Worm (Caenorhabditis elegans) whole organism, L4 larva: ENCODE data around the gene C34E7.3.

Experiments used
- ama-1 ChIP-seq: fragments of 150-350 bp; optimal IDR thresholded peaks from 2 replicates; lab custom pipeline; 2014; ENCODE audit warnings: inconsistent platforms, mixed read lengths
- hmg-1.1 ChIP-seq: fragments of 200-800 bp; sonication (Bioruptor generic); IDR thresholded peaks from 2 replicates; pipeline ENCODE4 v1.3.6; 2022; ENCODE audit warnings: missing genetic modification reagents, missing genetic modification characterization, missing compliant biosample characterization
- lin-38 ChIP-seq: fragments of 200-800 bp; sonication (Bioruptor generic); IDR thresholded peaks from 2 replicates; pipeline ENCODE4 v1.3.6; 2022; ENCODE audit warnings: missing genetic modification reagents, missing genetic modification characterization, missing compliant biosample characterization
- nhr-11 ChIP-seq: fragments of 150-350 bp; optimal IDR thresholded peaks from 2 replicates; lab custom pipeline; 2014; ENCODE audit warnings: missing biosample characterization, missing genetic modification characterization
- nhr-28 ChIP-seq: fragments of 150-350 bp; optimal IDR thresholded peaks from 2 replicates; lab custom pipeline; 2014; ENCODE audit warnings: missing biosample characterization, missing genetic modification characterization
- nhr-76 ChIP-seq: fragments of 150-350 bp; optimal IDR thresholded peaks from 2 replicates; lab custom pipeline; 2014; ENCODE audit warnings: missing biosample characterization, missing genetic modification characterization
- pha-4 ChIP-seq, 2 experiments: fragments of 150-350 bp in 1 of 2; fragments of 200-800 bp in 1 of 2; sonication (Bioruptor generic) in 1 of 2; IDR thresholded peaks in 1 of 2; optimal IDR thresholded peaks in 1 of 2; 2 replicates each; pipeline versions ENCODE4 v1.3.6 to Lab custom; 2014 to 2022; ENCODE audit warnings: missing genetic modification characterization in 2 of 2, missing genetic modification reagents in 2 of 2, missing biosample characterization in 1 of 2, missing compliant biosample characterization in 1 of 2
- rbr-2 ChIP-seq: sonication (generic microtip); optimal IDR thresholded peaks from 2 replicates; lab custom pipeline; 2016; ENCODE audit warnings: missing genotype, missing genetic modification characterization, missing compliant biosample characterization
- unc-62 ChIP-seq, 3 experiments: fragments of 150-350 bp in 1 of 3; sonication (generic microtip); optimal IDR thresholded peaks in 2 of 3; peaks in 1 of 3; 1 replicate in 1 of 3; 2 replicates in 2 of 3; lab custom pipeline; 2014 to 2017; ENCODE audit warnings: missing biosample characterization in 3 of 3, missing genetic modification characterization in 3 of 3, missing genetic modification reagents in 3 of 3, missing genotype in 1 of 3

DNA sequence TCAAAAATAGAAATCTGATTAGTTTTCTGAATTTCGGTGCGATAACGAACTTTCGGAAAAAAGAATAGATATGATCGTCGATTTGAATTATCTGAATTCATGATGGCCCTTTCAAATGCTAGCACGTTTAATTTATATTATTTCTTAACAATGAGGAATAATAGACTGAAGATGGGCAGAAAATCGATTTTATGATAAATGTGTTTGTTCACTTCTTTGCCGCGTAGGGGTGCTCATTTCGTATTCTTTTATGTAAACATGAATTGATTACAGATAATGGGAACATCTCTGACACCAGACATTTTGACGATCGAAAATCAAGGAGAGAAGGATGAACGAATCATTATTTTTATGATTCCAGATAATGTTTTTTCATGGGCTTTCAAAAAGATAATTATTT, 47.4 kb downstream of the C34E7.3 start, which contains the start of gene F11C1.9:
- TF ChIP-seq nhr-11 (tag; lab: Kevin White, UChicago) (no peak), nhr-76 (tag; lab: Kevin White, UChicago) (no peak), ama-1 (lab: Kevin White, UChicago) (no peak), pha-4 (GFP tag; IDR thresholded peaks at IDR 0.05; lab: Robert Waterston, UW) (no peak), pha-4 (tag; optimal IDR thresholded peaks at IDR 0.05; lab: Kevin White, UChicago) (no peak), unc-62 (GFP tag; optimal IDR thresholded peaks at IDR 0.05 in 1 of 2; lab: Kevin White, UChicago) (no peak), unc-62 (tag; optimal IDR thresholded peaks at IDR 0.05; lab: Kevin White, UChicago) (no peak), lin-38 (GFP tag; lab: Robert Waterston, UW) (no peak), rbr-2 (tag; lab: Kevin White, UChicago) (no peak), hmg-1.1 (GFP tag; lab: Robert Waterston, UW) (no peak), nhr-28 (tag; lab: Kevin White, UChicago) (no peak)
